Fruit fly (Drosophila melanogaster): Measurements from ENCODE around the gene Rab14.

DNA sequence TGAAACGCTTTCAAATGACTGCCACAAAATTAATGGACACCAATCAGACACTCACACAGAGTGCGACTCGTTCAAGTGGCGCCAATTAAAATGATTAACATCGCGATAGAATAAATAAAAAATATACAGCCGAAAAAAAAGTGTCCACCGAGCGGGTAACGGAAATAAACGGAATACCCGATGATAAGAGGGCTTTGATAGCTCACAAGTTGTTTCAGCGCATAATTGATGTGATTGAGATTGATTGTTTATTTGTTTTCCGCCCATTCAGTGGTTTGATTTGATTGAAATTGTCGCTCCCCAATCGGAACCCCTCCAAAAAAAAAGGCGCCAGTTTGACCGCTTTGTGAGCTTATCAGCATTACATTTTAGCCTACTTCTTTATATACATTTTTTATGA is 48.6 kb downstream of the Rab14 start:
- TF ChIP-seq CG14711 (tag; optimal IDR thresholded peaks at IDR 0.05) (no peak), CG1620 (GFP tag; optimal IDR thresholded peaks at IDR 0.05) (no peak)

All from whole organism, adult.